Worm (Caenorhabditis elegans) whole organism, dauer: Measurements from ENCODE around the gene W06A7.2.

Experiments
- unc-62 ChIP-seq: sonication (generic microtip); optimal IDR thresholded peaks from 2 replicates; lab custom pipeline; 2017; ENCODE audit warnings: missing biosample characterization, missing genetic modification reagents, missing genetic modification characterization

W06A7.2 gene

ce11 chrV:14850530-14850929 lies 28.9 kb downstream of the W06A7.2 start:
- no peak for TF ChIP-seq unc-62 (GFP tag; lab: Kevin White, UChicago)

ce11 chrV:14851206-14851605 lies 29.6 kb downstream of the W06A7.2 start:
- TF ChIP-seq unc-62 (GFP tag; lab: Kevin White, UChicago): no peak

- TF ChIP-seq unc-62 (GFP tag; lab: Kevin White, UChicago): no peak
Observed at ce11 chrV:14851972-14852371, 30.3 kb downstream of the W06A7.2 start.

- no peak for TF ChIP-seq unc-62 (GFP tag; lab: Kevin White, UChicago)
Observed at ce11 chrV:14852620-14853019, 31.0 kb downstream of the W06A7.2 start.

ce11 chrV:14853739-14854138 lies 32.1 kb downstream of the W06A7.2 start:
- TF ChIP-seq unc-62 (GFP tag; lab: Kevin White, UChicago): no peak

ce11 chrV:14854261-14854660 lies 32.6 kb downstream of the W06A7.2 start:
- no peak for TF ChIP-seq unc-62 (GFP tag; lab: Kevin White, UChicago)

ce11 chrV:14855626-14856025 lies 34.0 kb downstream of the W06A7.2 start:
- TF ChIP-seq unc-62 (GFP tag; lab: Kevin White, UChicago): no peak

ce11 chrV:14858503-14858902 lies 36.9 kb downstream of the W06A7.2 start, which contains the start of gene npr-13:
Gene npr-13, minus strand, starts transcription at chrV:14858603.
- TF ChIP-seq unc-62 (GFP tag; lab: Kevin White, UChicago): no peak

- no peak for TF ChIP-seq unc-62 (GFP tag; lab: Kevin White, UChicago)
Observed at ce11 chrV:14859380-14859779, 37.7 kb downstream of the W06A7.2 start.

- TF ChIP-seq unc-62 (GFP tag; lab: Kevin White, UChicago): no peak
Observed at ce11 chrV:14868181-14868580, 46.5 kb downstream of the W06A7.2 start, which contains the start of gene gcy-14. Gene gcy-14, minus strand, starts transcription at chrV:14868281.

- no peak for TF ChIP-seq unc-62 (GFP tag; lab: Kevin White, UChicago)
Observed at ce11 chrV:14871365-14871764, 49.7 kb downstream of the W06A7.2 start, which contains the start of gene ZC412.3. Gene ZC412.3, minus strand, starts transcription at chrV:14871547.
